Worm (Caenorhabditis elegans) whole organism, L1 larva: ENCODE data around the gene rgs-10.

Experiments used
- blmp-1 ChIP-seq: fragments of 150-350 bp; optimal IDR thresholded peaks from 2 replicates; lab custom pipeline; 2014; ENCODE audit warnings: missing biosample characterization, missing genetic modification characterization
- dsc-1 ChIP-seq: sonication (generic microtip); optimal IDR thresholded peaks from 2 replicates; lab custom pipeline; 2016; ENCODE audit warnings: mild to moderate bottlenecking, missing genetic modification characterization, missing compliant biosample characterization
- fkh-10 ChIP-seq: sonication (generic microtip); optimal IDR thresholded peaks from 2 replicates; lab custom pipeline; 2017; ENCODE audit warnings: missing biosample characterization, missing genetic modification reagents, missing genetic modification characterization
- grh-1 ChIP-seq: fragments of 200-800 bp; sonication (Bioruptor generic); IDR thresholded peaks from 2 replicates; pipeline ENCODE4 v1.3.6; 2022; ENCODE audit warnings: missing genetic modification reagents, missing genetic modification characterization, missing compliant biosample characterization
- lin-14 ChIP-seq: fragments of 200-800 bp; sonication (Bioruptor generic); optimal IDR thresholded peaks from 2 replicates; lab custom pipeline; 2018; ENCODE audit warnings: mild to moderate bottlenecking, missing genetic modification characterization, moderate library complexity, missing compliant biosample characterization
- pag-3 ChIP-seq: sonication (generic microtip); optimal IDR thresholded peaks from 2 replicates; lab custom pipeline; 2017; ENCODE audit warnings: missing genetic modification characterization, mild to moderate bottlenecking, missing compliant biosample characterization, antibody characterized with exemption, borderline replicate concordance; ENCODE audit not compliant: insufficient read depth

The rgs-10 gene

ce11 chrX:15011526-15012274, 49.1 kb downstream of the rgs-10 start:
- peak; percentile 41 for TF ChIP-seq lin-14 (GFP tag; lab: Kevin White, UChicago)
- TF ChIP-seq dsc-1 (tag; lab: Kevin White, UChicago), result no peak
- TF ChIP-seq pag-3 (tag; lab: Kevin White, UChicago), result no peak
- TF ChIP-seq grh-1 (GFP tag; lab: Robert Waterston, UW), result no peak
- TF ChIP-seq blmp-1 (tag; lab: Kevin White, UChicago), result no peak
- peak; percentile 86 for TF ChIP-seq fkh-10 (GFP tag; lab: Kevin White, UChicago)
